Fruit fly (Drosophila melanogaster): ENCODE data around the gene CG4267.
A peak's percentile ranks its signal among the peaks of the same experiment; 100 is the strongest.

CG4267 gene

DNA sequence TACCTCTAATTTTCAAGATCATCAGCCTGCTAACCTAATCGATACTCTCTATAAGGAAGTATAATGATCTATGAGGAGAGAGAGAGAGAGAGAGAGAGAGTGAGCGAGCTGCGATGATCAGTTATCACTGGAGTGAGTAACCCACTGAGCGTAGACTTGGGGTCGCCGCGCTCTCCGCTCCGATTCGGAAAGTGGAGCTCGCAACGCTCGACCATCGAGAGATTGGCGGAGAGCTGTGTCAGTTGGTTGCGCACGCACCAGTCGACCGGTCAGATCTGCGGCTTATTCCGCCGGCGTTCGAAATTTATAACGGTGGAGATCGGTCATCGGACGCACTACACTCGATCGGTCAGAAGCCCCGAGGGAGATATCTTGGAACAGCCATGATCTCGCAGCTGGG lies at the start of gene CG4267:
CG4267 (plus strand) TSS at position 240 of the 400 bp plus-strand sequence.
- TF ChIP-seq EcR (GFP tag; optimal IDR thresholded peaks at IDR 0.05) (peak in 1 of 2 experiments; percentile 42), CG8478 (optimal IDR thresholded peaks at IDR 0.05) (no peak), Dll (optimal IDR thresholded peaks at IDR 0.05) (peak; percentile 96), pan (optimal IDR thresholded peaks at IDR 0.05) (no peak)

DNA sequence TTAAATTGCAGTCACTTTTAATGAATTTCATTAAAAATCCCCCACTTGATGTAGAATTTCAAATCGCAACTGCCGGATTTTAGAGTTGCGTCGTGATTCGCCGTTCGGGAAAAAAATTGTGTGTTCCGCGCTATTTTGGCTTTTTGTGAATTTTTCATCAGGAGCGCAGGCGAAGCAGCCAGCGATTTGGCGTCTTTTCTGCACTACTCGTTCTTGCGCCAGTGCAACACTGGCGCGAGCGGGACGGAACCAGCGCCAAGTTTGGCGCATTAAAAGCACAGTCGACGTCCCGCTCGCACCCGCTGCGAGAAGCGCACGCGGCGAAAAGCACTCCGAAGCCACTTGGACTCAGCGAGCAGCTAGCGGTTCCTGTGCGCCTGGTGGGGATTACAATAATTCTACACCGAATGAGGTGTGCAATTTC lies 48.8 kb upstream of the CG4267 start:
- TF ChIP-seq usp (GFP tag; optimal IDR thresholded peaks at IDR 0.05) (no peak), psq (optimal IDR thresholded peaks at IDR 0.05) (no peak), pan (optimal IDR thresholded peaks at IDR 0.05) (no peak), CG8478 (optimal IDR thresholded peaks at IDR 0.05) (peak; percentile 50), EcR (GFP tag; optimal IDR thresholded peaks at IDR 0.05) (peak; percentile 25 to 69), Dll (optimal IDR thresholded peaks at IDR 0.05) (peak; percentile 38)

DNA sequence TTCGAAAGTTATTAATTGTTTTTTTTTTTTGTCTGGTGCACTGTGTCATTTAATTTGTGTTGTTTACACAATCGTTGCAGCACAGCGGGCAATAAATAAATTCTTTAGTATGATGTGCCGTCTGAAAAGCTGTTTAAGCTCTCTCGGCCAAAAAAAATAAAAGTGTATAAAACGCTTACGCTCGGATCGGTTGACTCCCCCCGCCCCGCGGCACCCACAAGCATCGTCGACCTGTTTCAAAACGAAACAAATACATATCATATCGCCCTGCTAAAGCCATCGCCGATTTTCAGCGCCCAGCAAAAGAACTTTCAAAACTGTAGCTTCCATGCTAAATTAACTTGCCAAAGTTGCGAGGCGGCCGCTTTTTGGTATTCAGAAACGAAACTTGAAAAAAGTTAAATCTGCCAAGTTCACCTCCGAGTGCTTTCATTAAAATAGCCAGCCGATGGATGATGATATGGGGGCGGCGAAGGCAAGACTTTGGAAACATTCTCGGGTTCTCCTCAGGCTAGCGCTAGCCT lies 47.8 kb upstream of the CG4267 start:
- TF ChIP-seq usp (GFP tag; optimal IDR thresholded peaks at IDR 0.05), result no peak
- no peak for TF ChIP-seq psq (optimal IDR thresholded peaks at IDR 0.05)
- TF ChIP-seq EcR (GFP tag; optimal IDR thresholded peaks at IDR 0.05), result peak in 1 of 2 experiments; percentile 31
- no peak for TF ChIP-seq Dll (optimal IDR thresholded peaks at IDR 0.05)
- TF ChIP-seq pan (optimal IDR thresholded peaks at IDR 0.05), result no peak

DNA sequence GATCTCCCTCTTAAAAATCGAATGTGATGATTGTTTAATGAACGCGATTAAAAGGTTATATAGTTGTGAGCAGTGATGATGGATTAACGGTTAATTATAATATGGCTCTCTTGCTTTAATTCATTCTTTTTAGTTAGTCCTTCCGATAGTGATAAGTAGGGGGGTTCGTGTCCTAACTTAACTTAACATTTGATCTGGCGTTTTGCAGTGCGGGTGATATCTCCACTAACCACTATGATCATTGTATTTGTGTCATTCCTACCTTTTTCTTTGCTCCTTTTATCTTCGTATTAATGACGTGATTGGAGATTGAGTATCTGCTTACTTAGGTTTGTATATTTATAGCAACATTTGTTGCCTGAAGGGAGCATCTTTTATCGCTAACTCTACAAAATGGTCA lies 46.9 kb upstream of the CG4267 start:
- TF ChIP-seq psq (optimal IDR thresholded peaks at IDR 0.05), result no peak
- TF ChIP-seq usp (GFP tag; optimal IDR thresholded peaks at IDR 0.05), result no peak
- no peak for TF ChIP-seq CG8478 (optimal IDR thresholded peaks at IDR 0.05)
- TF ChIP-seq pan (optimal IDR thresholded peaks at IDR 0.05), result no peak
- TF ChIP-seq Dll (optimal IDR thresholded peaks at IDR 0.05), result no peak
- TF ChIP-seq EcR (GFP tag; optimal IDR thresholded peaks at IDR 0.05), result no peak

DNA sequence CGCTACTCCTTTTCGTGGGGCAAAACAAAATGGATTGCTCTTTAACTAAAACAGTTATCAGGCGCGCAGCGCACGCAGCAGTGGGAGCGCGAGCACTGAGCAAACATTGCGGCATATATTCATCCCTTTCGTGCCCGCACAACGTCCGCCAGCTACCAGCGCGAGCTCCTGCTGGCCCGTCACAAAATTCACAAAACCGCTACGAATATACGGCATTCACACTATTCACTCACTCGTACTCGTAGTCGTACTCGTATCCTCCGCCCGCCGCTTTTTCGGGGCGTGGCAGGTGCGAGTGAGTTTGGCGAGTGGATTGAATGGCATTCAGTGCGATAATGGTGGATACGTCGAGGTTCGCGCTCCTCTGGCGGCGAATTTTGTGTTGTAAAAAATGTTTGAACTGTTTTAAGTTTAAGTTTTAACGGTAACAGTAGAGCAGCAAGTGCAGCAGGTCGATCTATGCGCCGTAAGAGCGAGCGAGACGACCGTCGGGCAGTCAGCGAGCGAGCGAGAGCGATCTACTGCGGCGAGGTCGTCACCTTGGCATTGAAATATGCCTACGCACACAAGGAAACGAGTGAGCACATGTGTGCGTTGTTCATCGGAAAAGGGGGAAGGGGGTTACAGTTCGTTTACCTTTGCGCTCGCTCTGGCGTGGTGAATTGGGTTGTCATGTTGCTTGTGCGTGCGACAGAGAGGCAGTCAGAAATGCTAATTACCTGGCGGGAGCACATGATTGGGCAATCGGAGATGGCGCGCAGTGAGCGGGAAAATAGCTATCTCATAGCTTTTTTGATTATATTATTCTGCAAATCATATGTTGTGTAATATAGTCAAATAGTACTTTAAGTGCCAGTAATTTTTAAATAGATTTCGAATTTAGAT lies 45.3 kb upstream of the CG4267 start:
- TF ChIP-seq psq (optimal IDR thresholded peaks at IDR 0.05) (no peak), EcR (GFP tag; optimal IDR thresholded peaks at IDR 0.05) (peak; percentile 100), CG8478 (optimal IDR thresholded peaks at IDR 0.05) (peak; percentile 33), usp (GFP tag; optimal IDR thresholded peaks at IDR 0.05) (no peak), pan (optimal IDR thresholded peaks at IDR 0.05) (no peak), Dll (optimal IDR thresholded peaks at IDR 0.05) (peak; percentile 87)

DNA sequence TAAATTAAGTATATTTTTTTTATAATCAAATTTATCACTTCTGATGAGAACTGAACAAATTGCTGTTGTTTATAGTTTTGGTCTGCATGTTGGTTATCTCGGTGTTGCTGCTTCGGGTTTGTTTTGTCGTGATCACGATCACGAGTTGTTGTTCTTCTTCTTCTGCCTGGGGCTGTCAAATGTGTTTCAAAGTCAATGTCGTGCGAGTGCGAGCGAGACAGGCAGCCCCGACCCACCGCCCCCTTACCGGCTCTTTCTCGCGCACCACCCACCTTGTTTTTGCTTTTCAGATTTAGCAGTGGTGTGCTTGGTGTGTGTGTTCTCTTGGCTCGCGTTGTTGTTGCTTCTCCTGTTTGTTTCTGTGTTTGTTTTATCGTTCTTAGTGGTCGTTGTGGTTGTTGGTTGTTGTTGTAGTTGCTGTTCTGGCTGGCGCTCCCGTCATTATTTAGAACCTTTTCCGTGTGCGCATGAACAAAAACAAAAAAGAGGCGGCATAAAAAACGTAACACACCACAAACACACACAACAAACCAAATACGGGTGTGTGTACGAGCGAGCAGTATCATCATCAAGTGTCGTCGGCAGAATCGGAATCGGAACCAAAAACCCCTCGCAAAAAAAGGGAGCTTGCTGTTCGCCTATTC lies 44.6 kb upstream of the CG4267 start, which contains the start of gene COX7AL2:
COX7AL2 (minus strand) TSS at position 438 of the 644 bp plus-strand sequence.
- TF ChIP-seq CG8478 (optimal IDR thresholded peaks at IDR 0.05), result no peak
- no peak for TF ChIP-seq usp (GFP tag; optimal IDR thresholded peaks at IDR 0.05)
- peak in 1 of 2 experiments; percentile 89 for TF ChIP-seq EcR (GFP tag; optimal IDR thresholded peaks at IDR 0.05)

DNA sequence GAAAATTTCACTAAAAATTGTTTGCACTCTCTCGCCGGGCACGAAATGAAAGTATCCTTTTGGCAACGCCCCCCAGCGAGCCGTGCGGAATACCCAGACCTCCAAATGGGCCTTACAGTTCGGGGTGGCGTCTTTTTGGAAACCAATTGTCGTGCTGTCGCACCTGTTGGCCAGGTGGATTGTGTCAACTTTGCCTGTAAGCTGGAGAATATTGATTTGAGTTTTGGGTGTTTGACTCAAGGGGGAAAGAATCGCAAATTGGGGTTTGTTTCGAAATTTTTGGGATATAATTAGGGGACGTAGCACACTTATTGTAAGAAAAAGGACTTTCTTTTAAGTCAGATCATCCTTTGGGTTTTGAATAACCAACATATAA lies 44.1 kb upstream of the CG4267 start:
- no peak for TF ChIP-seq Dll (optimal IDR thresholded peaks at IDR 0.05)
- TF ChIP-seq EcR (GFP tag; optimal IDR thresholded peaks at IDR 0.05), result no peak
- no peak for TF ChIP-seq psq (optimal IDR thresholded peaks at IDR 0.05)
- TF ChIP-seq pan (optimal IDR thresholded peaks at IDR 0.05), result no peak
- no peak for TF ChIP-seq CG8478 (optimal IDR thresholded peaks at IDR 0.05)
- no peak for TF ChIP-seq usp (GFP tag; optimal IDR thresholded peaks at IDR 0.05)

DNA sequence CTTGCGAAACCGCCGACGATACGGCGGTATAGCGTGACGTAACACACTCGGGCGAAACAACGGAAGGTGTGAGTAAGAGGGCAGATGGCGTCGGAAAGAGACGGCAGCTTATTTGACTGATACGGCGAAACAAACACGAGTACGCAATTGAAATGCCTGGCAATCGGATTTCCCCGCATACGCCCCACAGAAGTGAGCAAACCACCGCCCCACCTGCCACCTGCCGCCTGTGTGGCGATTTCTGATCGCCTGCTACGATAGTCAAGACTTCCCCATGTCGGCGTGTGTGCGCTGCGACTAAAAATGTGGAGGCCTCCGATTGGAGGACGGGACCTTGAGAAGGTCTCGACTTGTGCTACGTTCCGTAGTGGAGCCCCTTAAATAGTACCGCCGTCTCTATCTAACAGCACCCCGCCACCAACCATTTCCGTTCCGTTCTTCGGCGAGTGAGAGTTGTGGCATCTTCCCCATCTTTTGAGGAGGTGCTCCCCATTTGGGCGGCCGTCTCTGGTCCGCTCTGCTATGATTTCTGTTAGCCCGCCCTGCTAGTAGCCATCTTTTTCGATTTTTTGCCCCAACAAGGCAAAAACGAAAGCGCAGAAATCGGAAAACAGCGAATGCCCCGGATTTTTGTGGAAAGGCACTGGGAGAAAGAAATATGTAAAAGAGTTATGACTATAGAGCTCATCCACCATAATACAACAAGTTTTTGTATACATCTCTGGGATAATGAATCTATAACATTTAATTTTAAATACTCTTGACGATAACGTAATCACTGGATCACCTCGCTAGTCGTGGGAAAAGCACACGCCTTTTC lies 43.4 kb upstream of the CG4267 start:
- TF ChIP-seq pan (optimal IDR thresholded peaks at IDR 0.05) (no peak), Dll (optimal IDR thresholded peaks at IDR 0.05) (no peak), psq (optimal IDR thresholded peaks at IDR 0.05) (no peak), CG8478 (optimal IDR thresholded peaks at IDR 0.05) (peak; percentile 21), usp (GFP tag; optimal IDR thresholded peaks at IDR 0.05) (no peak), EcR (GFP tag; optimal IDR thresholded peaks at IDR 0.05) (peak; percentile 65 to 90)

DNA sequence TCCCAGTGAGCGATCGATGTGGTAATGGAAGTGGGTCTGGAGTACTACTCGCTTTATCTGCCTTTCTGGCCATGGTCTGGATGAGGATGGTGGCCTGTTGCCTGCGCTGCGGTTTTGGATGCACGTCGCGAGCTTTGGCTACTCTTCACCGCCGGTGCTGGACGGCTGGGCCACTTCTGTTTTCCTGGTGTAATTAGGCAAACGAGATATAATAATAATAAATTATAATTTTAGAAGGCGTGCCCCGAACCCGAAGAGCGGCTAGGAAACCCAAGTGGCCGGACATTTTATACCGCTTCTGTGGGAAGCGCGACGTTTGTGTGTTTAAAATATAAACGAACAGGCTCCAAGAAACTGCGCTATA lies 42.8 kb upstream of the CG4267 start:
- TF ChIP-seq usp (GFP tag; optimal IDR thresholded peaks at IDR 0.05) (no peak), pan (optimal IDR thresholded peaks at IDR 0.05) (no peak), psq (optimal IDR thresholded peaks at IDR 0.05) (no peak), CG8478 (optimal IDR thresholded peaks at IDR 0.05) (no peak), Dll (optimal IDR thresholded peaks at IDR 0.05) (no peak), EcR (GFP tag; optimal IDR thresholded peaks at IDR 0.05) (no peak)

DNA sequence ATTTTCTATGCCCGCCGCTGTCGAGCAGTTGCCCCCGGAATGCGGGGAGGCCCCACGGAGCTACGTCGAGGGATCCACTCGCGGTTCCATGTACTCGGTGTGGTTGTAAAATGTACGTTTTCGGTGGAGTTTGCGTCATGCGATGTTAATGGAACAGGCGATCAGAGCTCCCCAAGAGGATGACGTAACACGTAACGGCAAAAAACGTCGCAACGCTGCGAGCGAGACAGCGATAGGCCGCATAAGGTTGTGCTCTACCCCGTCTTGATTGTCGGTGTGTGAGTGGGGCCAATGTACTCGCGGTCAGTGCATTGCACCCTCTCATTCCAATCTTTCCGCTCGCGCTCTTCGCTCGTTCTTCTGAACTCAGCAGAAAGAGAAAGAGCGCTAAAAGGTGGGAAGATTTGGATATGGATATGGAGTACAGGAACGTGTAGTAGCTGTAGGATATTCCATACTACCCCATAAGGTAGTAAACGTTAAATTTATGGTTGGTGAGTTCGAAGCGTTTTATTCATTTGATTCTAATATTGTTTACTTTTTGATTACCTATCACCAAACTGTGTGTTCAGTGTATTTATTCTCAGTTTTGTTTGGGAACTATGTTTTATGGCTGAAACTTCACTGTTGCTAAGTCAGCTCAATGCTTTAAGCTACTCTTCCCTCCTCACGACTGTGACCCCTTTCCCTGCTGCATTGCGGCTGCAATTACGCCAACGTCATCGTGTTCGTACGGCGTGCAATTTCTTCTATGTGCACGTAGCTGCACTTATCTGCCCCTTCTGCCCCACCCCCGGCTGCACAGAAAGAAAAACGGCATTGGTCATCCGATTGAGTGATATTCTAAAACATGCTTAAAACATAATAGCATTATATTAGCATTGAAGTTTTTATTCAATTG lies 41.8 kb upstream of the CG4267 start:
- TF ChIP-seq EcR (GFP tag; optimal IDR thresholded peaks at IDR 0.05) (peak; percentile 100), CG8478 (optimal IDR thresholded peaks at IDR 0.05) (no peak)

DNA sequence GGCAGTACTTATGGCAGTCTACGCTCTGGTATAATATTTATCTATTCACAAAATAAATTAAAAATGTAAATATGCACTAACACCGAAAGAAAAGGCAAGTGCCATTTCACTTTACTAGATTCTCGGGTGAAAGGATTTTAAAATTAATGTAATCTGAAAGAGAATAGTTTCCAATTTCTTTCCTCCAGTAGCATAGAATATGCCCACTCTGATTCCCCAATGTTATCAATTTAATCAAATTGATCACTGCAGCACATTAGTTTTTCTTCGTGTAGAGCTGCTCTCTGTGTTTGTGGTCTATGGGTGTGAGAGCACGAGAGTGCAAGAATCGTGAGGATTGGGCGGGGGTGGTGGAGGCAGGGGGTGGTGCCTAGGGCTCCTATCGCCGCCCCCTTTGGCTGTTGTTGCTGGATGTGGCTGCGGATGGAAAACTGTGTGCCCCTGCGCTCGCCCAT lies 41.0 kb upstream of the CG4267 start:
- no peak for TF ChIP-seq pan (optimal IDR thresholded peaks at IDR 0.05)
- TF ChIP-seq Dll (optimal IDR thresholded peaks at IDR 0.05), result no peak
- TF ChIP-seq EcR (GFP tag; optimal IDR thresholded peaks at IDR 0.05), result peak in 1 of 2 experiments; percentile 82
- TF ChIP-seq usp (GFP tag; optimal IDR thresholded peaks at IDR 0.05), result no peak
- no peak for TF ChIP-seq CG8478 (optimal IDR thresholded peaks at IDR 0.05)
- no peak for TF ChIP-seq psq (optimal IDR thresholded peaks at IDR 0.05)

Data from whole organism.